Worm (Caenorhabditis elegans) whole organism, young adult: Measurements from ENCODE around the gene nlp-21.

Experiments
- ama-1 ChIP-seq, 3 experiments: fragments of 150-350 bp in 1 of 3; sonication (generic microtip) in 2 of 3; optimal IDR thresholded peaks; 2 replicates each; lab custom pipeline; 2014 to 2018; ENCODE audit warnings: missing biosample characterization in 2 of 3, missing genetic modification characterization in 2 of 3, missing genetic modification reagents in 2 of 3
- aptf-2 ChIP-seq: fragments of 200-800 bp; sonication (Bioruptor generic); conservative IDR thresholded peaks from 2 replicates; pipeline ENCODE4 v1.3.6; 2022; ENCODE audit warnings: missing genetic modification reagents, missing genetic modification characterization, missing compliant biosample characterization
- hrde-1 ChIP-seq: sonication (generic microtip); optimal IDR thresholded peaks from 2 replicates; lab custom pipeline; 2016; ENCODE audit warnings: missing genetic modification characterization, mild to moderate bottlenecking, missing compliant biosample characterization, moderate library complexity, missing genotype, missing genetic modification reagents, borderline replicate concordance
- lsl-1 ChIP-seq: fragments of 200-800 bp; sonication (Bioruptor generic); optimal IDR thresholded peaks from 2 replicates; lab custom pipeline; 2018; ENCODE audit warnings: mild to moderate bottlenecking, missing genetic modification characterization, moderate library complexity, missing compliant biosample characterization
- madf-8 ChIP-seq: fragments of 200-800 bp; sonication (Bioruptor generic); conservative IDR thresholded peaks from 2 replicates; pipeline ENCODE4 v1.3.6; 2022; ENCODE audit warnings: missing genetic modification reagents, missing genetic modification characterization, missing compliant biosample characterization
- nhr-90 ChIP-seq: sonication (generic microtip); optimal IDR thresholded peaks from 2 replicates; lab custom pipeline; 2016; ENCODE audit warnings: missing genotype, mild to moderate bottlenecking, missing genetic modification characterization, missing compliant biosample characterization
- rec-8 ChIP-seq, 2 experiments: sonication (generic microtip); optimal IDR thresholded peaks; 2 replicates each; lab custom pipeline; 2016; ENCODE audit warnings: mild to moderate bottlenecking in 2 of 2, missing genetic modification characterization in 2 of 2, missing genetic modification reagents in 2 of 2, missing genotype in 2 of 2, missing biosample characterization in 1 of 2, missing compliant biosample characterization in 1 of 2, moderate library complexity in 1 of 2

ce11 chrIII:11372199-11372938 is 20.7 kb downstream of the nlp-21 start:
- TF ChIP-seq madf-8 (GFP tag; lab: Robert Waterston, UW), result no peak
- TF ChIP-seq rec-8 (tag; optimal IDR thresholded peaks at IDR 0.05; lab: Kevin White, UChicago), result no peak
- no peak for TF ChIP-seq lsl-1 (GFP tag; lab: Kevin White, UChicago)
- no peak for TF ChIP-seq aptf-2 (GFP tag; lab: Robert Waterston, UW)
- TF ChIP-seq hrde-1 (tag; lab: Kevin White, UChicago), result no peak
- TF ChIP-seq nhr-90 (tag; lab: Kevin White, UChicago), result no peak
- no peak for TF ChIP-seq ama-1 (optimal IDR thresholded peaks at IDR 0.05; lab: Kevin White, UChicago)
- TF ChIP-seq ama-1 (GFP tag; optimal IDR thresholded peaks at IDR 0.05; lab: Kevin White, UChicago), result no peak
